Worm (Caenorhabditis elegans): Measurements from ENCODE around the gene str-45.
"Not testable (repeated sequence)": the region's sequence is repeated elsewhere in the genome, so short reads cannot be mapped to it uniquely, and the experiment has no call there.

str-45 gene

ce11 chrV:15115968-15116367 is 42.8 kb upstream of the str-45 start, which contains the start of gene T01G5.8:
Gene T01G5.8, plus strand, starts transcription at chrV:15116268.
- not testable (repeated sequence) for TF ChIP-seq ztf-6 (GFP tag; IDR thresholded peaks at IDR 0.05); hlh-12 (tag; optimal IDR thresholded peaks at IDR 0.05); let-526 (GFP tag; IDR thresholded peaks at IDR 0.05)

- TF ChIP-seq B0261.1 (tag; optimal IDR thresholded peaks at IDR 0.05): no peak
- no peak for TF ChIP-seq Y79H2A.3 (GFP tag; conservative IDR thresholded peaks at IDR 0.05)
- TF ChIP-seq tlf-1 (GFP tag; optimal IDR thresholded peaks at IDR 0.05): no peak
- no peak for TF ChIP-seq lin-54 (GFP tag; optimal IDR thresholded peaks at IDR 0.05)
- TF ChIP-seq aptf-2 (GFP tag; conservative IDR thresholded peaks at IDR 0.05): no peak
- no peak for TF ChIP-seq sea-2 (GFP tag; IDR thresholded peaks at IDR 0.05)
- TF ChIP-seq ceh-91 (GFP tag; IDR thresholded peaks at IDR 0.05): no peak
- no peak for TF ChIP-seq nfya-1 (tag; optimal IDR thresholded peaks at IDR 0.05; ENCODE audit: borderline replicate concordance, insufficient read depth)
- TF ChIP-seq him-1 (tag; optimal IDR thresholded peaks at IDR 0.05): no peak
- no peak for TF ChIP-seq dox-1 (GFP tag; IDR thresholded peaks at IDR 0.05)
- no peak for TF ChIP-seq ztf-18 (tag; optimal IDR thresholded peaks at IDR 0.05)
- no peak for TF ChIP-seq ztf-22 (GFP tag; optimal IDR thresholded peaks at IDR 0.05)
- TF ChIP-seq unc-130 (GFP tag; optimal IDR thresholded peaks at IDR 0.05): no peak
- TF ChIP-seq zim-3 (tag; optimal IDR thresholded peaks at IDR 0.05): no peak
- TF ChIP-seq chd-7 (tag; optimal IDR thresholded peaks at IDR 0.05): no peak
These were observed 39.3 kb upstream of the str-45 start, which contains the start of gene flor-1 for ce11 chrV:15119517-15119916. Gene flor-1, minus strand, starts transcription at chrV:15119617.

ce11 chrV:15125162-15125561 is 33.6 kb upstream of the str-45 start, which contains the start of gene ugt-30:
Gene ugt-30, minus strand, starts transcription at chrV:15125262.
- not testable (repeated sequence) for TF ChIP-seq ceh-79, nhr-90, nhr-27 (tag; optimal IDR thresholded peaks at IDR 0.05)

ce11 chrV:15127413-15127812 is 31.4 kb upstream of the str-45 start, which contains the start of gene srj-27:
Gene srj-27, minus strand, starts transcription at chrV:15127513.
- TF ChIP-seq F22D6.2 (tag; optimal IDR thresholded peaks at IDR 0.05): no peak
- no peak for TF ChIP-seq cebp-2 (GFP tag; IDR thresholded peaks at IDR 0.05)

- TF ChIP-seq chd-7 (tag; optimal IDR thresholded peaks at IDR 0.05): no peak
- TF ChIP-seq F55B11.4 (tag; optimal IDR thresholded peaks at IDR 0.05; ENCODE audit: borderline replicate concordance, insufficient read depth): no peak
- TF ChIP-seq lin-35 (GFP tag; optimal IDR thresholded peaks at IDR 0.05): no peak
- no peak for TF ChIP-seq nfya-2 (GFP tag; IDR thresholded peaks at IDR 0.05)
- TF ChIP-seq ceh-40 (GFP tag; IDR thresholded peaks at IDR 0.05): no peak
- no peak for TF ChIP-seq Y53G8AR.9 (GFP tag; conservative IDR thresholded peaks at IDR 0.05)
- TF ChIP-seq tlf-1 (GFP tag; optimal IDR thresholded peaks at IDR 0.05): no peak
- TF ChIP-seq K12H6.12 (tag; optimal IDR thresholded peaks at IDR 0.05): no peak
- no peak for TF ChIP-seq repo-1 (tag; optimal IDR thresholded peaks at IDR 0.05)
- TF ChIP-seq hmg-20 (GFP tag; IDR thresholded peaks at IDR 0.05): no peak
- no peak for TF ChIP-seq tbx-9 (tag; optimal IDR thresholded peaks at IDR 0.05; ENCODE audit: borderline replicate concordance)
- no peak for TF ChIP-seq madf-6 (GFP tag; IDR thresholded peaks at IDR 0.05)
These were observed 30.8 kb upstream of the str-45 start, which contains the start of gene srr-7 for ce11 chrV:15127955-15128354. Gene srr-7, plus strand, starts transcription at chrV:15128255.

Data from whole organism, young adult.